Fruit fly (Drosophila melanogaster) whole organism, pupa: ENCODE results near the gene Spn75F.

Experiments
- CG10348 ChIP-seq: fragments of 200-800 bp; sonication (Bioruptor generic); IDR thresholded peaks from 2 replicates; pipeline ENCODE4 v1.3.6; 2022; ENCODE audit warnings: missing biosample characterization, missing genetic modification characterization
- CG12605 ChIP-seq: fragments of 200-800 bp; sonication (Bioruptor generic); IDR thresholded peaks from 2 replicates; pipeline ENCODE4 v1.3.6; 2022; ENCODE audit warnings: missing biosample characterization, missing genetic modification characterization
- CG13204 ChIP-seq: fragments of 200-800 bp; sonication (Bioruptor generic); optimal IDR thresholded peaks from 2 replicates; lab custom pipeline; 2018; ENCODE audit warnings: missing biosample characterization, mild to moderate bottlenecking, missing genetic modification characterization, moderate library complexity
- CG14655 ChIP-seq: fragments of 200-800 bp; sonication (Bioruptor generic); optimal IDR thresholded peaks from 3 replicates; lab custom pipeline; 2017; ENCODE audit warnings: mild to moderate bottlenecking, missing biosample characterization, missing genetic modification reagents, missing genetic modification characterization
- CG15710 ChIP-seq: fragments of 200-800 bp; sonication (Bioruptor generic); optimal IDR thresholded peaks from 2 replicates; lab custom pipeline; 2018; ENCODE audit warnings: missing biosample characterization, mild to moderate bottlenecking, missing genetic modification characterization, moderate library complexity
- CG17806 ChIP-seq: fragments of 200-800 bp; sonication (Bioruptor generic); optimal IDR thresholded peaks from 2 replicates; lab custom pipeline; 2018; ENCODE audit warnings: missing biosample characterization, mild to moderate bottlenecking, missing genetic modification characterization, moderate library complexity
- CG32121 ChIP-seq: fragments of 200-800 bp; sonication (Bioruptor generic); IDR thresholded peaks from 2 replicates; pipeline ENCODE4 v1.3.6; 2022; ENCODE audit warnings: missing biosample characterization, missing genetic modification characterization
- CG34367 ChIP-seq: fragments of 200-800 bp; sonication (Bioruptor generic); optimal IDR thresholded peaks from 2 replicates; lab custom pipeline; 2018; ENCODE audit warnings: missing biosample characterization, mild to moderate bottlenecking, missing genetic modification characterization
- CG4496 ChIP-seq: fragments of 200-800 bp; sonication (Bioruptor generic); IDR thresholded peaks from 3 replicates; pipeline ENCODE4 v1.3.6; 2022; ENCODE audit warnings: missing biosample characterization, missing genetic modification characterization
- CG8159 ChIP-seq: fragments of 200-800 bp; sonication (Bioruptor generic); optimal IDR thresholded peaks from 3 replicates; lab custom pipeline; 2018; ENCODE audit warnings: missing biosample characterization, mild to moderate bottlenecking, missing genetic modification characterization, moderate library complexity
- CG8301 ChIP-seq: fragments of 200-800 bp; sonication (Bioruptor generic); optimal IDR thresholded peaks from 2 replicates; lab custom pipeline; 2018; ENCODE audit warnings: missing biosample characterization, mild to moderate bottlenecking, missing genetic modification characterization
- CG9948 ChIP-seq: fragments of 200-800 bp; sonication (Bioruptor generic); optimal IDR thresholded peaks from 2 replicates; lab custom pipeline; 2018; ENCODE audit warnings: missing biosample characterization, mild to moderate bottlenecking, missing genetic modification characterization, moderate library complexity
- D1 ChIP-seq: fragments of 200-800 bp; sonication (Bioruptor generic); optimal IDR thresholded peaks from 2 replicates; lab custom pipeline; 2018; ENCODE audit warnings: missing biosample characterization, mild to moderate bottlenecking, missing genetic modification characterization, moderate library complexity
- EcR ChIP-seq: fragments of 200-800 bp; sonication (Bioruptor generic); optimal IDR thresholded peaks from 3 replicates; lab custom pipeline; 2019; ENCODE audit warnings: missing biosample characterization, missing genetic modification characterization, mild to moderate bottlenecking, moderate library complexity, missing genetic modification reagents
- Ets98B ChIP-seq: fragments of 200-800 bp; sonication (Bioruptor generic); IDR thresholded peaks from 2 replicates; pipeline ENCODE4 v1.3.6; 2022; ENCODE audit warnings: missing biosample characterization, missing genetic modification characterization
- Pif1A ChIP-seq: fragments of 200-800 bp; sonication (Bioruptor generic); optimal IDR thresholded peaks from 3 replicates; lab custom pipeline; 2016; ENCODE audit warnings: missing biosample characterization, missing genetic modification characterization
- Pif1B ChIP-seq: fragments of 200-800 bp; sonication (Bioruptor generic); optimal IDR thresholded peaks from 3 replicates; lab custom pipeline; 2016; ENCODE audit warnings: missing biosample characterization, missing genetic modification characterization
- Snoo ChIP-seq: fragments of 200-800 bp; sonication (Bioruptor generic); optimal IDR thresholded peaks from 3 replicates; lab custom pipeline; 2017; ENCODE audit warnings: missing biosample characterization, mild to moderate bottlenecking, missing genetic modification characterization, inconsistent platforms
- fd96Ca ChIP-seq: fragments of 200-800 bp; sonication (Bioruptor generic); IDR thresholded peaks from 3 replicates; pipeline ENCODE4 v1.3.6; 2022; ENCODE audit warnings: missing biosample characterization, missing genetic modification characterization
- gl ChIP-seq: fragments of 200-800 bp; sonication (Bioruptor generic); optimal IDR thresholded peaks from 2 replicates; lab custom pipeline; 2018; ENCODE audit warnings: missing biosample characterization, mild to moderate bottlenecking, missing genetic modification characterization
- rn ChIP-seq: fragments of 200-800 bp; sonication (Bioruptor generic); IDR thresholded peaks from 2 replicates; pipeline ENCODE4 v1.3.6; 2022; ENCODE audit warnings: missing biosample characterization, missing genetic modification characterization

The Spn75F gene

DNA sequence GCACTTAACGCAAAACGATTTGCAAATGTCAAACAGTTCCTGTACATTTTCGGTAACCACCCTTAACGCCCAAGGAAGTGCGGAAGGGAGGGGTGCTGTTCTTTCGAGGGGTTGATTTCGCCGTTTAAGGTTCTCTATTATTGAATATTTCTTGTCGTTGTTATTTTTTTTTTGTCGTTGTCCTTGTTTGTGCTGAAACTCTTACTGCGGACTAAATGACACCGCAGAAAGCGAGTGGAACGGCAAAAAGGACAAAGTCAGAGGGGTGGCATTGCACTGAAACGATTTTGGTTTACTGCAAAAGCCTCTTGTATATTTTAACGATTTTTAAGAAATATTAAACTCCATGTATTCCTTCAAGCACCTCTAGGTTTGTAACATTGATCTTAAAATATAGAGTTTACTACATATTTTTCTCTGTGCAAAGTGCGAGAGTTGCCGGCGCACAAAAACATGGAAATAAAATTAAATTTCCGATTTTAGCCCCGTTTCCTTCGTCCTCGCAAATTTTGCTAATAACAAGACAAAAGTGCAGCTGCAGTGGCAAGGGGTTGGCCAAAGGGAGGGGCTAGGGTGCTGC lies 22.6 kb upstream of the Spn75F start:
- no peak for TF ChIP-seq fd96Ca (GFP tag; lab: Robert Waterston, UW)
- TF ChIP-seq, all 21 proteins: peak for 0

DNA sequence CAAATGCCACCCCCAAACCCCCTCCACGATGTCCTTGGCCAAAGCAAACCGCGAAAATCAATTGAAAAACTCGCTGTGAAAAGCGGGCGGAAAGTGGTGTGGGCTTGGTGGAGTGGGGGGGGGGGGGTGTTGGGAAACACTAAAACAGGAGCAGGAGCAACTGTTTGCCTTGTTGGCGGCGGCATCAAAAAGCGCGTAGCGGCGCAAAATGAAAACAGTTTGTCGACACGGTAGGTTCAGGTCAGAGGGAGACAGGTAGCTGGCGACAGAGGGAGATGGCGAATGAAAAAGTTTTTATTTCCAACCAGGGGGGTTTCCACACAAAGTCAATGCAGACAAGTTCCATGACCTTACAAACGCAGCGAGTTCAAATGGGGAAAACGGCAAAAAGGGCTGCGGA lies 21.5 kb upstream of the Spn75F start:
- peak; percentile 7 for TF ChIP-seq CG13204 (GFP tag; lab: Kevin White, UChicago)
- no peak for TF ChIP-seq CG4496
- peak; percentile 49 for TF ChIP-seq EcR (GFP tag; lab: Kevin White, UChicago)
- no peak for TF ChIP-seq CG9948

DNA sequence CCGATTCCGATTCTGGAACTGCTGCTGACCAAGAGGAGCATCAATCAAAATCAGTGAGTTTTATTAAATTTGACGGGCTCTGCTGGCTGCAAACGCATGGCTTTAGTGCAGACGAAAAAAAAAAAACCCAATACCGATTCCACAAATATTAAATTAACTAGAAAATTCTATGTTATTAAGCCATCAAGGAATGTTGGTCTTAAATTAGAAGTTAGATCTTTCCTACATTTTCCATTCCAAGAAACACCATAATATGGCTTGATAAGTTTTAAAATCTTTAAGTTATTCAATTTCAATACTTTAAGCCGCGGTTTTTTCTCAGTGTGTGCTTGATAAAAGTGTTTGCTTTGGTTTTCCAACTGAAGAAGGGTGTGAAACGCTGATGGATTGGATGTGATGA lies 17.7 kb upstream of the Spn75F start:
- no peak for TF ChIP-seq gl (tag; lab: Kevin White, UChicago)
- peak; percentile 14 for TF ChIP-seq CG17806

DNA sequence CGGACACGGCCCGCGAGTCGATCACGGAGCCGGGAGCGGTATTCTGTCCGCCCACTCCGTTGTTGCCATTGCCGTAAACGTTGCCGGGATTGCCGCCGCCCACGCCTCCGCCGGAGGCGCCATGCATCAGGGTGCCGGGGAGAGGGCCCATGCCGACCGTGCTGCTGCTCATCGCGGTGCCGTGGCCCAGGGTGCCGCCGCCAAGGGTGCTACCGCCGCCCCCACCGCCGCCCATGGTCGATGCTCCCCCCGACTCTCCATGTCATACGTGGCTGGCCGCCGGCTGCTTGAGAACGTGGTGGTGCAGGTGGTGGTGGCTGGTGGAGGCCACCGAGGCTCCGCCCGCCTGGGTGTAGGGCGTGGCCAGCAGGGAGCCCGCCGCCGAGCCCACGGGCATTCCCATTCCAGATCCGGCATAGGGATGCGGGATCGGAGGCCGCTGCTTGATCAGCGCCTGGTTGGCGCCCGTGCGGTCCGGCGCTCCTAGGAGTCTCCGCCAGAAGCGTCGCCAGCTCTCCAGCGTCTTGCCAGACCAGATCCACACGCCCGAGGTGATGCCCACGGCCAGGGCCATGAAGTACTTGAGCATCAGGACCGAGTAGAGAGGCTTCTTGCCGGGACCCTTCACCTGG lies 14.6 kb upstream of the Spn75F start:
- TF ChIP-seq Ets98B (GFP tag; lab: Robert Waterston, UW) = no peak
- TF ChIP-seq Pif1A (GFP tag; lab: Kevin White, UChicago) = no peak
- TF ChIP-seq CG17806 = no peak
- TF ChIP-seq CG4496 = no peak
- no peak for TF ChIP-seq gl (tag; lab: Kevin White, UChicago)
- no peak for TF ChIP-seq Snoo (tag; lab: Kevin White, UChicago)
- TF ChIP-seq CG9948 = no peak
- TF ChIP-seq D1 (tag; lab: Kevin White, UChicago) = no peak

- TF ChIP-seq Snoo (tag; lab: Kevin White, UChicago) = no peak
- no peak for TF ChIP-seq CG32121 (GFP tag; lab: Robert Waterston, UW)
- TF ChIP-seq Pif1A (GFP tag; lab: Kevin White, UChicago) = no peak
- TF ChIP-seq fd96Ca (GFP tag; lab: Robert Waterston, UW) = no peak
- no peak for TF ChIP-seq CG8301
- TF ChIP-seq CG14655 (GFP tag; lab: Kevin White, UChicago) = no peak
- no peak for TF ChIP-seq CG9948
- no peak for TF ChIP-seq Pif1B (GFP tag; lab: Kevin White, UChicago)
- TF ChIP-seq CG15710 (tag; lab: Kevin White, UChicago) = no peak
- no peak for TF ChIP-seq CG4496
- TF ChIP-seq Ets98B (GFP tag; lab: Robert Waterston, UW) = no peak
- no peak for TF ChIP-seq CG8159 (tag; lab: Kevin White, UChicago)
- no peak for TF ChIP-seq rn (GFP tag; lab: Robert Waterston, UW)
- TF ChIP-seq CG13204 (GFP tag; lab: Kevin White, UChicago) = no peak
- TF ChIP-seq EcR (GFP tag; lab: Kevin White, UChicago) = no peak
- no peak for TF ChIP-seq D1 (tag; lab: Kevin White, UChicago)
- no peak for TF ChIP-seq CG34367 (tag; lab: Kevin White, UChicago)
These were observed 13.1 kb upstream of the Spn75F start for dm6 chr3L:19142587-19142986.

dm6 chr3L:19140084-19141011 lies 10.9 kb upstream of the Spn75F start:
- TF ChIP-seq gl (tag; lab: Kevin White, UChicago) = no peak
- peak; percentile 52 for TF ChIP-seq D1 (tag; lab: Kevin White, UChicago)

- TF ChIP-seq rn (GFP tag; lab: Robert Waterston, UW) (no peak), CG9948 (no peak), Pif1B (GFP tag; lab: Kevin White, UChicago) (no peak), Snoo (tag; lab: Kevin White, UChicago) (no peak), Ets98B (GFP tag; lab: Robert Waterston, UW) (no peak), CG12605 (GFP tag; lab: Robert Waterston, UW) (no peak), CG32121 (GFP tag; lab: Robert Waterston, UW) (no peak), gl (tag; lab: Kevin White, UChicago) (no peak), Pif1A (GFP tag; lab: Kevin White, UChicago) (no peak), CG13204 (GFP tag; lab: Kevin White, UChicago) (no peak), D1 (tag; lab: Kevin White, UChicago) (no peak), CG34367 (tag; lab: Kevin White, UChicago) (no peak), CG14655 (GFP tag; lab: Kevin White, UChicago) (no peak), fd96Ca (GFP tag; lab: Robert Waterston, UW) (no peak), CG8159 (tag; lab: Kevin White, UChicago) (no peak), CG10348 (no peak), CG8301 (no peak), CG4496 (no peak), EcR (GFP tag; lab: Kevin White, UChicago) (no peak)
- TF ChIP-seq, all 21 proteins: peak for 0
These were observed 9.5 kb upstream of the Spn75F start, which contains the start of gene CG14082 for dm6 chr3L:19138925-19139503. TSS of gene CG14082 (minus strand) at chr3L:19138975.
